Fruit fly (Drosophila melanogaster): ENCODE measurements around the gene cv.

The cv gene

DNA sequence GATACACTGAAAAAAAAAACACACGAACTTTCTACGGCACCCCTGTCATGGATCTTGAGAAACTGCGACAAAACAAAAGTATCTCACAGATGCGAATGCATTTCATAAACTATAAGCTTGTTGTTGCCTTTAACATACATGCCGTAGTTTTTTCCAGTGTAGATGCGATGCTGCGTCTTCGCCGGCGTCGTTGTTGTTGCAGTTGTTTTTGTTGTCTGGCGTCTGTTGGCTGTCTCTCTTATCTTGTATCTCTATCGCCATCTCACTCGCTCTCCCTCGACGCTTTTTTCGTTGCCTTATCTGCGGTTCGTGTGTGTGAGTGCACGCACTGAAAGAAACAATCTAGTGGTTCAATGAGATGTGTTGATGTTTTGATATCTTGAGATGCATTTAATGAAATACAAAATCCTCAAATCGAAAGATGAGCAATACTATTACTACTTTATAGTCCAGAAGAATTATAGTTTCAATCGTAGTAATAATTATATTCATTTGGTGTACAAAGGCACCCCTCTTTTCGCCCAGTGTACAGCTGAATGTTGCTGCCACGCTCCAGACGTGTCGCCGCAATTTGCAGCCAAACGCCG lies 6.7 kb downstream of the cv start (continued):
- TF ChIP-seq CG10321 (GFP tag; IDR thresholded peaks at IDR 0.05) (peak; percentile 76), CG4707 (GFP tag; optimal IDR thresholded peaks at IDR 0.05) (peak; percentile 80), Atf-2 (GFP tag; optimal IDR thresholded peaks at IDR 0.05) (peak; percentile 97), CG5180 (GFP tag; optimal IDR thresholded peaks at IDR 0.05) (peak; percentile 86), CG5953 (GFP tag; IDR thresholded peaks at IDR 0.05) (peak; percentile 96), E2f2 (GFP tag; IDR thresholded peaks at IDR 0.05) (peak; percentile 77; the same call in 1 of the 2 replicates), NK7.1 (GFP tag; optimal IDR thresholded peaks at IDR 0.05) (peak; percentile 95), CG14014 (GFP tag; IDR thresholded peaks at IDR 0.05) (peak; percentile 94), so (GFP tag; IDR thresholded peaks at IDR 0.05) (peak; percentile 94), CG13775 (GFP tag; optimal IDR thresholded peaks at IDR 0.05) (peak; percentile 93), CG10274 (GFP tag; optimal IDR thresholded peaks at IDR 0.05) (peak; percentile 88), vfl (GFP tag; optimal IDR thresholded peaks at IDR 0.05) (peak; percentile 91), Ada2b (GFP tag; IDR thresholded peaks at IDR 0.05) (peak; percentile 95), CG30403 (GFP tag; optimal IDR thresholded peaks at IDR 0.05) (peak; percentile 97), Dref (GFP tag; IDR thresholded peaks at IDR 0.05) (peak; percentile 41), jumu (GFP tag; optimal IDR thresholded peaks at IDR 0.05) (peak; percentile 99), CG10543 (GFP tag; optimal IDR thresholded peaks at IDR 0.05) (peak; percentile 92), zen2 (GFP tag; IDR thresholded peaks at IDR 0.05; ENCODE audit: partially characterized antibody) (no peak), gt (GFP tag; IDR thresholded peaks at IDR 0.05) (peak; percentile 83), C15 (GFP tag; IDR thresholded peaks at IDR 0.05) (peak; percentile 87; the same call in 2 of the 3 replicates), Ptx1 (GFP tag; IDR thresholded peaks at IDR 0.05) (peak; percentile 96), Blimp-1 (GFP tag; optimal IDR thresholded peaks at IDR 0.05) (peak; percentile 92), slp2 (GFP tag; optimal IDR thresholded peaks at IDR 0.05) (peak; percentile 97), CG3995 (GFP tag; optimal IDR thresholded peaks at IDR 0.05) (peak; percentile 76), CG16779 (GFP tag; IDR thresholded peaks at IDR 0.05) (peak; percentile 93), ac (GFP tag; optimal IDR thresholded peaks at IDR 0.05) (peak; percentile 96), chinmo (GFP tag; IDR thresholded peaks at IDR 0.05; ENCODE audit: partially characterized antibody) (peak; percentile 74; the same call in 1 of the 4 replicates), ATbp (GFP tag; optimal IDR thresholded peaks at IDR 0.05) (peak; percentile 95), ken (GFP tag; IDR thresholded peaks at IDR 0.05) (peak; percentile 97), CG3163 (GFP tag; optimal IDR thresholded peaks at IDR 0.05) (peak; percentile 90), zen (tag; optimal IDR thresholded peaks at IDR 0.05) (peak; percentile 95), CG11093 (GFP tag; IDR thresholded peaks at IDR 0.05) (peak; percentile 93), Ravus (GFP tag; IDR thresholded peaks at IDR 0.05) (peak; percentile 77), nom (GFP tag; optimal IDR thresholded peaks at IDR 0.05) (peak; percentile 97), slou (GFP tag; optimal IDR thresholded peaks at IDR 0.05) (peak; percentile 86), CG6272 (GFP tag; IDR thresholded peaks at IDR 0.05) (peak; percentile 89), otp (GFP tag; IDR thresholded peaks at IDR 0.05) (peak; percentile 98), Oaz (GFP tag; IDR thresholded peaks at IDR 0.05) (peak; percentile 90), Asciz (GFP tag; optimal IDR thresholded peaks at IDR 0.05) (peak; percentile 89), eyg (GFP tag; optimal IDR thresholded peaks at IDR 0.05) (peak; percentile 91), CG3847 (GFP tag; IDR thresholded peaks at IDR 0.05) (peak; percentile 92), Poxn (GFP tag; IDR thresholded peaks at IDR 0.05) (peak; percentile 49; the same call in 1 of the 2 replicates), tgo (GFP tag; IDR thresholded peaks at IDR 0.05) (peak; percentile 93), ind (GFP tag; optimal IDR thresholded peaks at IDR 0.05) (peak; percentile 98), Adf1 (GFP tag; IDR thresholded peaks at IDR 0.05) (peak; percentile 88), CG2889 (GFP tag; IDR thresholded peaks at IDR 0.05) (peak; percentile 90), CG32772 (GFP tag; IDR thresholded peaks at IDR 0.05) (peak; percentile 96), D19A (tag; optimal IDR thresholded peaks at IDR 0.05) (peak; percentile 69), exex (tag; optimal IDR thresholded peaks at IDR 0.05) (peak; percentile 48), CG7745 (tag; optimal IDR thresholded peaks at IDR 0.05) (peak; percentile 6), org-1 (GFP tag; optimal IDR thresholded peaks at IDR 0.05) (peak; percentile 95)
